Fruit fly (Drosophila melanogaster) whole organism, prepupa: ENCODE data around the gene CG4598.

Experiments
- CG16779 ChIP-seq: fragments of 200-800 bp; sonication (Bioruptor generic); optimal IDR thresholded peaks from 3 replicates; lab custom pipeline; 2017; ENCODE audit warnings: missing biosample characterization, mild to moderate bottlenecking, missing genetic modification characterization
- CG6792 ChIP-seq: fragments of 200-800 bp; sonication (Bioruptor generic); optimal IDR thresholded peaks from 3 replicates; lab custom pipeline; 2016; ENCODE audit warnings: missing biosample characterization, missing genetic modification characterization
- Eip75B ChIP-seq: fragments of 200-800 bp; sonication (Bioruptor generic); optimal IDR thresholded peaks from 3 replicates; lab custom pipeline; 2016; ENCODE audit warnings: missing biosample characterization, missing genetic modification characterization
- pdm3 ChIP-seq: fragments of 200-800 bp; sonication (Bioruptor generic); optimal IDR thresholded peaks from 3 replicates; lab custom pipeline; 2016; ENCODE audit warnings: missing biosample characterization, missing genetic modification characterization

DNA sequence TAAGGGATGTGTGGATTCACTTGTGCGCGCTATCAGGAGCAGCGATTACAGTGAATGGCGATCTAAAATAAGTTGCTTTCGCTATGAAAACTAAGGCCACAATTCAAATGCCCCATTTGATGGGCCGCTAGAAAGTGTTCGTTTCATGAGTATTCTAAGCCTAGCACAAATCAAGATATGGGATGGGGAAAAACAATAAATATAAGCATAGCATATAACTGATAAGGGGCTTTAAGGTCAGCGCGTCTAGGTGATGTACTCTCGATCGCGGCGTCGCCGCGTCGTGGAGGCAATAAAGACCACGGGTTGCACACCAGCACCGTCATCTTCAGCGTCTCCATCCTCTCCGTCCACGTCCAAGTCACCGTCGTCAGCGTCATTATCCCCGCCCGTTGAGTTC, 42.3 kb downstream of the CG4598 start:
- TF ChIP-seq pdm3 (GFP tag; lab: Kevin White, UChicago), result no peak
- no peak for TF ChIP-seq CG6792 (GFP tag; lab: Kevin White, UChicago)
- TF ChIP-seq CG16779 (tag; lab: Kevin White, UChicago), result no peak
- no peak for TF ChIP-seq Eip75B (GFP tag; lab: Kevin White, UChicago)
